Worm (Caenorhabditis elegans) whole organism, mixed stage, embryonic: ENCODE results near the gene lpin-1.

ENCODE experiments used
- M03D4.4 ChIP-seq: sonication (generic microtip); optimal IDR thresholded peaks from 2 replicates; lab custom pipeline; 2017; ENCODE audit warnings: mild to moderate bottlenecking, missing genetic modification characterization, missing compliant biosample characterization
- bed-3 ChIP-seq: fragments of 200-800 bp; sonication (Bioruptor generic); optimal IDR thresholded peaks from 3 replicates; lab custom pipeline; 2018; ENCODE audit warnings: mild to moderate bottlenecking, missing genetic modification characterization, moderate library complexity, missing compliant biosample characterization
- blmp-1 ChIP-seq: fragments of 150-350 bp; optimal IDR thresholded peaks from 2 replicates; lab custom pipeline; 2014; ENCODE audit warnings: missing biosample characterization, missing genetic modification characterization
- ceh-39 ChIP-seq: fragments of 150-350 bp; optimal IDR thresholded peaks from 2 replicates; lab custom pipeline; 2014; ENCODE audit warnings: missing biosample characterization, missing genetic modification characterization
- ceh-43 ChIP-seq: fragments of 200-800 bp; sonication (Bioruptor generic); optimal IDR thresholded peaks from 2 replicates; lab custom pipeline; 2018; ENCODE audit warnings: mild to moderate bottlenecking, missing genetic modification characterization, moderate library complexity, missing compliant biosample characterization
- ceh-83 ChIP-seq: fragments of 200-800 bp; sonication (Bioruptor generic); optimal IDR thresholded peaks from 2 replicates; lab custom pipeline; 2018; ENCODE audit warnings: mild to moderate bottlenecking, missing genetic modification characterization, missing compliant biosample characterization
- ces-1 ChIP-seq: fragments of 150-350 bp; optimal IDR thresholded peaks from 2 replicates; lab custom pipeline; 2014; ENCODE audit warnings: missing biosample characterization, missing genetic modification reagents, missing genetic modification characterization
- cnd-1 ChIP-seq: fragments of 200-800 bp; sonication (Bioruptor generic); optimal IDR thresholded peaks from 2 replicates; lab custom pipeline; 2018; ENCODE audit warnings: mild to moderate bottlenecking, missing genetic modification characterization, missing compliant biosample characterization
- elt-3 ChIP-seq: fragments of 150-350 bp; optimal IDR thresholded peaks from 2 replicates; lab custom pipeline; 2014; ENCODE audit warnings: missing biosample characterization, missing genetic modification characterization
- ham-2 ChIP-seq: fragments of 200-800 bp; sonication (Bioruptor generic); optimal IDR thresholded peaks from 2 replicates; lab custom pipeline; 2018; ENCODE audit warnings: mild to moderate bottlenecking, missing genetic modification characterization, missing compliant biosample characterization
- lin-13 ChIP-seq: fragments of 150-350 bp; optimal IDR thresholded peaks from 2 replicates; lab custom pipeline; 2014; ENCODE audit warnings: missing biosample characterization, missing genetic modification characterization
- lin-32 ChIP-seq: fragments of 200-800 bp; sonication (Bioruptor generic); optimal IDR thresholded peaks from 2 replicates; lab custom pipeline; 2018; ENCODE audit warnings: mild to moderate bottlenecking, missing genetic modification characterization, missing compliant biosample characterization
- lsy-2 ChIP-seq: fragments of 150-350 bp; optimal IDR thresholded peaks from 2 replicates; lab custom pipeline; 2014; ENCODE audit warnings: missing biosample characterization, missing genetic modification characterization
- mab-5 ChIP-seq: fragments of 150-350 bp; optimal IDR thresholded peaks from 2 replicates; lab custom pipeline; 2014; ENCODE audit warnings: missing biosample characterization, missing genetic modification characterization
- mep-1 ChIP-seq: fragments of 150-350 bp; optimal IDR thresholded peaks from 2 replicates; lab custom pipeline; 2017; ENCODE audit warnings: missing biosample characterization, missing genetic modification reagents, missing genetic modification characterization, inconsistent platforms
- mls-2 ChIP-seq: sonication (generic microtip); optimal IDR thresholded peaks from 2 replicates; lab custom pipeline; 2016; ENCODE audit warnings: mild to moderate bottlenecking, missing genetic modification characterization, moderate library complexity, missing compliant biosample characterization
- nhr-12 ChIP-seq: fragments of 150-350 bp; optimal IDR thresholded peaks from 2 replicates; lab custom pipeline; 2014; ENCODE audit warnings: missing biosample characterization, missing genetic modification characterization
- nhr-2 ChIP-seq: fragments of 150-350 bp; optimal IDR thresholded peaks from 2 replicates; lab custom pipeline; 2014; ENCODE audit warnings: missing biosample characterization, missing genetic modification characterization
- nhr-237 ChIP-seq: fragments of 150-350 bp; optimal IDR thresholded peaks from 2 replicates; lab custom pipeline; 2014; ENCODE audit warnings: missing biosample characterization, missing genetic modification characterization
- nhr-28 ChIP-seq: fragments of 150-350 bp; optimal IDR thresholded peaks from 2 replicates; lab custom pipeline; 2014; ENCODE audit warnings: missing biosample characterization, missing genetic modification characterization
- nhr-76 ChIP-seq: sonication (generic microtip); optimal IDR thresholded peaks from 2 replicates; lab custom pipeline; 2017; ENCODE audit warnings: missing biosample characterization, missing genetic modification characterization
- pha-4 ChIP-seq: fragments of 150-350 bp; optimal IDR thresholded peaks from 2 replicates; lab custom pipeline; 2018; ENCODE audit warnings: missing biosample characterization, missing genetic modification reagents, missing genetic modification characterization
- sem-2 ChIP-seq: fragments of 200-800 bp; sonication (Bioruptor generic); optimal IDR thresholded peaks from 2 replicates; lab custom pipeline; 2018; ENCODE audit warnings: mild to moderate bottlenecking, missing genetic modification characterization, missing compliant biosample characterization
- snpc-4 ChIP-seq: fragments of 150-350 bp; optimal IDR thresholded peaks from 2 replicates; lab custom pipeline; 2014; ENCODE audit warnings: missing biosample characterization, missing genetic modification characterization
- sptf-1 ChIP-seq: sonication (generic microtip); optimal IDR thresholded peaks from 2 replicates; lab custom pipeline; 2017; ENCODE audit warnings: mild to moderate bottlenecking, missing genetic modification characterization, moderate library complexity, missing compliant biosample characterization
- tbx-8 ChIP-seq: fragments of 200-800 bp; sonication (Bioruptor generic); optimal IDR thresholded peaks from 2 replicates; lab custom pipeline; 2018; ENCODE audit warnings: mild to moderate bottlenecking, missing genetic modification characterization, moderate library complexity, missing compliant biosample characterization
- unc-120 ChIP-seq: sonication (generic microtip); optimal IDR thresholded peaks from 2 replicates; lab custom pipeline; 2017; ENCODE audit warnings: missing genetic modification characterization, missing compliant biosample characterization; ENCODE audit not compliant: poor library complexity, severe bottlenecking
- unc-39 ChIP-seq: fragments of 150-350 bp; optimal IDR thresholded peaks from 2 replicates; lab custom pipeline; 2014; ENCODE audit warnings: missing biosample characterization, missing genetic modification characterization
- unc-62 ChIP-seq: fragments of 150-350 bp; optimal IDR thresholded peaks from 2 replicates; lab custom pipeline; 2014; ENCODE audit warnings: missing biosample characterization, missing genetic modification reagents, missing genetic modification characterization

The lpin-1 gene

ce11 chrV:13652322-13652721 is 1.6 kb downstream of the lpin-1 start:
- no peak for TF ChIP-seq bed-3 (GFP tag; lab: Kevin White, UChicago)
- TF ChIP-seq ceh-43 = no peak

- TF ChIP-seq mep-1 (tag; lab: Kevin White, UChicago) (no peak), bed-3 (GFP tag; lab: Kevin White, UChicago) (no peak), lsy-2 (tag; lab: Kevin White, UChicago) (no peak), unc-62 (no peak), unc-39 (no peak), nhr-2 (tag; lab: Kevin White, UChicago) (no peak)
- TF ChIP-seq, all 35 proteins: peak for 0
Observed at ce11 chrV:13650800-13651199, 3.1 kb downstream of the lpin-1 start.

- TF ChIP-seq ham-2 (GFP tag; lab: Kevin White, UChicago) = no peak
- TF ChIP-seq unc-120 (tag; lab: Kevin White, UChicago) = no peak
- TF ChIP-seq nhr-2 (tag; lab: Kevin White, UChicago) = no peak
- no peak for TF ChIP-seq lin-13 (tag; lab: Kevin White, UChicago)
- no peak for TF ChIP-seq unc-62
- peak; percentile 77 for TF ChIP-seq ceh-39 (tag; lab: Kevin White, UChicago)
- peak; percentile 7 for TF ChIP-seq sem-2
- TF ChIP-seq lin-32 = no peak
- TF ChIP-seq ceh-83 = no peak
- TF ChIP-seq snpc-4 (tag; lab: Kevin White, UChicago) = no peak
- TF ChIP-seq sptf-1 = peak; percentile 9
Observed at ce11 chrV:13649730-13650349, 4.1 kb downstream of the lpin-1 start, which contains the start of gene H37A05.4. Gene H37A05.4, minus strand, starts transcription at chrV:13649780.

- TF ChIP-seq nhr-237 (tag; lab: Kevin White, UChicago) (no peak), unc-120 (tag; lab: Kevin White, UChicago) (no peak), lsy-2 (tag; lab: Kevin White, UChicago) (no peak), bed-3 (GFP tag; lab: Kevin White, UChicago) (no peak), nhr-2 (tag; lab: Kevin White, UChicago) (no peak), ceh-39 (tag; lab: Kevin White, UChicago) (no peak), mab-5 (tag; lab: Kevin White, UChicago) (no peak), blmp-1 (tag; lab: Kevin White, UChicago) (no peak), nhr-12 (tag; lab: Kevin White, UChicago) (no peak), cnd-1 (tag; lab: Kevin White, UChicago) (no peak), lin-32 (no peak), nhr-28 (tag; lab: Kevin White, UChicago) (no peak), tbx-8 (no peak), elt-3 (tag; lab: Kevin White, UChicago) (no peak), mls-2 (tag; lab: Kevin White, UChicago) (no peak)
Observed at ce11 chrV:13647617-13648016, 6.3 kb downstream of the lpin-1 start.

- TF ChIP-seq nhr-2 (tag; lab: Kevin White, UChicago) (no peak), unc-39 (no peak), unc-62 (no peak), nhr-12 (tag; lab: Kevin White, UChicago) (no peak), lin-32 (no peak)
- TF ChIP-seq, all 35 proteins: peak for 0
Observed at ce11 chrV:13647185-13647584, 6.7 kb downstream of the lpin-1 start.

- TF ChIP-seq sptf-1 = peak; percentile 62
- TF ChIP-seq ceh-83 = no peak
Observed at ce11 chrV:13645848-13646578, 7.9 kb downstream of the lpin-1 start.

ce11 chrV:13638040-13638439 is 15.9 kb downstream of the lpin-1 start:
- no peak for TF ChIP-seq M03D4.4 (tag; lab: Kevin White, UChicago)
- no peak for TF ChIP-seq blmp-1 (tag; lab: Kevin White, UChicago)
- TF ChIP-seq ham-2 (GFP tag; lab: Kevin White, UChicago) = no peak
- no peak for TF ChIP-seq ces-1 (GFP tag; lab: Kevin White, UChicago)
- no peak for TF ChIP-seq ceh-83
- TF ChIP-seq nhr-12 (tag; lab: Kevin White, UChicago) = no peak
- no peak for TF ChIP-seq mab-5 (tag; lab: Kevin White, UChicago)
- no peak for TF ChIP-seq lin-32
- TF ChIP-seq pha-4 (tag; lab: Kevin White, UChicago) = no peak
- TF ChIP-seq nhr-76 (tag; lab: Kevin White, UChicago) = no peak
- TF ChIP-seq snpc-4 (tag; lab: Kevin White, UChicago) = no peak
- no peak for TF ChIP-seq sptf-1
- TF ChIP-seq, all 35 proteins: peak for 0
